Worm (Caenorhabditis elegans) whole organism, late embryonic: ENCODE data around the gene fars-2.

Experiments used
- K09A11.1 ChIP-seq: sonication (generic microtip); optimal IDR thresholded peaks from 2 replicates; lab custom pipeline; 2017; ENCODE audit warnings: antibody characterized with exemption, mild to moderate bottlenecking, missing genetic modification characterization, missing compliant biosample characterization; ENCODE audit not compliant: insufficient read depth
- Y22D7AL.16 ChIP-seq: sonication (generic microtip); optimal IDR thresholded peaks from 2 replicates; lab custom pipeline; 2016; ENCODE audit warnings: missing genetic modification characterization, missing compliant biosample characterization
- ama-1 ChIP-seq: fragments of 150-350 bp; optimal IDR thresholded peaks from 2 replicates; lab custom pipeline; 2014
- ceh-18 ChIP-seq: sonication (generic microtip); optimal IDR thresholded peaks from 2 replicates; lab custom pipeline; 2016; ENCODE audit warnings: missing genetic modification characterization, missing compliant biosample characterization
- ceh-30 ChIP-seq: fragments of 150-350 bp; optimal IDR thresholded peaks from 2 replicates; lab custom pipeline; 2014; ENCODE audit warnings: missing biosample characterization, missing genetic modification characterization
- ceh-31 ChIP-seq: sonication (generic microtip); optimal IDR thresholded peaks from 2 replicates; lab custom pipeline; 2016; ENCODE audit warnings: missing genetic modification characterization, missing compliant biosample characterization
- elt-2 ChIP-seq: sonication (generic microtip); optimal IDR thresholded peaks from 2 replicates; lab custom pipeline; 2016; ENCODE audit warnings: missing genetic modification reagents, missing genetic modification characterization, missing compliant biosample characterization
- fkh-10 ChIP-seq: fragments of 150-350 bp; optimal IDR thresholded peaks from 2 replicates; lab custom pipeline; 2014; ENCODE audit warnings: missing biosample characterization, missing genetic modification reagents, missing genetic modification characterization
- nfya-1 ChIP-seq: sonication (generic microtip); optimal IDR thresholded peaks from 2 replicates; lab custom pipeline; 2017; ENCODE audit warnings: missing genetic modification characterization, mild to moderate bottlenecking, missing compliant biosample characterization, antibody characterized with exemption, moderate library complexity
- ref-2 ChIP-seq: sonication (generic microtip); optimal IDR thresholded peaks from 2 replicates; lab custom pipeline; 2016; ENCODE audit warnings: missing genetic modification characterization, missing compliant biosample characterization
- rnt-1 ChIP-seq: sonication (generic microtip); optimal IDR thresholded peaks from 2 replicates; lab custom pipeline; 2016; ENCODE audit warnings: missing genetic modification characterization, missing compliant biosample characterization
- sox-4 ChIP-seq: sonication (generic microtip); optimal IDR thresholded peaks from 2 replicates; lab custom pipeline; 2017; ENCODE audit warnings: mild to moderate bottlenecking, missing genetic modification characterization, inconsistent platforms, missing compliant biosample characterization

DNA sequence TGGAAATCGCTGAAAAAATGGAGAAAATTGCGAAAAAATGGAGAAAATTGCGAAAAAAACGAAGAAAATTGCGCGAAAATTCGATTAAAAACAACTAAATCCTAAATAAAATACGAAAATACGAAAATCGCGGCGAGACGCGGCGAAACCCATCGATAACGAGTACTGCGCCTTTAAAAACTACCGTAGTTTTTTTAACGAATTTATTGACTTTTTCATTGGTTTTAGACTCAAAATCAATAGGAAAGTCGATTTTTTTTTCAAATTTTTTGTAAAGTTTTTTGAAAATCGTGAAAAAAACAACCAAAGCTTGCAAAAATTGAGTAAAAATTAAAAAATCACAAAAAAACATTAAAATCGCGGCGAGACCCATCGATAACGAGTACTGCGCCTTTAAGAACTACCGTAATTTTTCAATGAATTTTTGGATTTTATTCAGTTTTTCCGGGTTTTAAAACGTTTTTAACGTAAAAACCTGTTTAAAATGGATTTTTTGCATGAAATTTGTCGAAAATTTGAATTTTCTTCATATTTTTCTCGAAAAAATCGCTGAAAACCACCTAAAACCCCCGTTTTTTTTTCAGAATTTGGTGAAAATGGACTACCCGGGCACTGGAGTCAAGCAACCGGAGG is 8.9 kb upstream of the fars-2 start, which contains the start of the genes chk-2 and Y60A3A.19:
- TF ChIP-seq ceh-18 (no peak), K09A11.1 (tag; lab: Kevin White, UChicago) (no peak), sox-4 (tag; lab: Kevin White, UChicago) (no peak), elt-2 (tag; lab: Kevin White, UChicago) (no peak), ref-2 (tag; lab: Kevin White, UChicago) (no peak), rnt-1 (tag; lab: Kevin White, UChicago) (no peak), ceh-31 (tag; lab: Kevin White, UChicago) (no peak), nfya-1 (no peak), ama-1 (lab: Kevin White, UChicago) (no peak), fkh-10 (GFP tag; lab: Kevin White, UChicago) (no peak), ceh-30 (tag; lab: Kevin White, UChicago) (no peak), Y22D7AL.16 (tag; lab: Kevin White, UChicago) (no peak)
